Worm (Caenorhabditis elegans) whole organism, L3 larva: ENCODE data around the gene clec-66.
A peak's percentile ranks its signal among the peaks of the same experiment; 100 is the strongest.

Experiments used
- R02D3.7 ChIP-seq: fragments of 150-350 bp; optimal IDR thresholded peaks from 2 replicates; lab custom pipeline; 2014; ENCODE audit warnings: missing biosample characterization, missing genetic modification characterization
- ZK546.5 ChIP-seq: sonication (generic microtip); optimal IDR thresholded peaks from 2 replicates; lab custom pipeline; 2017; ENCODE audit warnings: missing biosample characterization, missing genetic modification characterization
- aly-2 ChIP-seq: fragments of 150-350 bp; optimal IDR thresholded peaks from 2 replicates; lab custom pipeline; 2014; ENCODE audit warnings: missing biosample characterization, missing genetic modification characterization
- ama-1 ChIP-seq: fragments of 150-350 bp; optimal IDR thresholded peaks from 2 replicates; lab custom pipeline; 2018
- ceh-82 ChIP-seq: fragments of 150-350 bp; optimal IDR thresholded peaks from 2 replicates; lab custom pipeline; 2014; ENCODE audit warnings: missing biosample characterization, missing genetic modification characterization
- ceh-9 ChIP-seq: sonication (generic microtip); optimal IDR thresholded peaks from 2 replicates; lab custom pipeline; 2018; ENCODE audit warnings: missing biosample characterization, missing genetic modification characterization
- daf-12 ChIP-seq: fragments of 150-350 bp; optimal IDR thresholded peaks from 2 replicates; lab custom pipeline; 2014; ENCODE audit warnings: missing biosample characterization, missing genetic modification reagents, missing genetic modification characterization
- egl-27 ChIP-seq: sonication (generic microtip); optimal IDR thresholded peaks from 4 replicates; lab custom pipeline; 2017; ENCODE audit warnings: missing biosample characterization, missing genetic modification reagents, missing genetic modification characterization
- elt-1 ChIP-seq: fragments of 150-350 bp; optimal IDR thresholded peaks from 2 replicates; lab custom pipeline; 2014; ENCODE audit warnings: missing biosample characterization, missing genetic modification characterization
- elt-2 ChIP-seq: sonication (generic microtip); optimal IDR thresholded peaks from 2 replicates; lab custom pipeline; 2016; ENCODE audit warnings: missing genetic modification reagents, mild to moderate bottlenecking, missing genetic modification characterization, missing compliant biosample characterization
- fkh-10 ChIP-seq: sonication (generic microtip); optimal IDR thresholded peaks from 2 replicates; lab custom pipeline; 2017; ENCODE audit warnings: missing biosample characterization, missing genetic modification reagents, missing genetic modification characterization
- fkh-2 ChIP-seq: fragments of 150-350 bp; optimal IDR thresholded peaks from 2 replicates; lab custom pipeline; 2014; ENCODE audit warnings: missing biosample characterization, missing genetic modification reagents, missing genetic modification characterization
- fos-1 ChIP-seq: fragments of 150-350 bp; optimal IDR thresholded peaks from 2 replicates; lab custom pipeline; 2014; ENCODE audit warnings: missing biosample characterization, missing genetic modification characterization
- hmg-11 ChIP-seq: sonication (generic microtip); optimal IDR thresholded peaks from 2 replicates; lab custom pipeline; 2016; ENCODE audit warnings: missing genetic modification characterization, missing compliant biosample characterization
- jun-1 ChIP-seq: fragments of 150-350 bp; optimal IDR thresholded peaks from 2 replicates; lab custom pipeline; 2014; ENCODE audit warnings: missing biosample characterization, missing genetic modification reagents, missing genetic modification characterization
- lin-15B ChIP-seq: fragments of 150-350 bp; optimal IDR thresholded peaks from 2 replicates; lab custom pipeline; 2014; ENCODE audit warnings: missing biosample characterization, missing genetic modification characterization
- lsy-12 ChIP-seq: sonication (generic microtip); optimal IDR thresholded peaks from 2 replicates; lab custom pipeline; 2016; ENCODE audit warnings: mild to moderate bottlenecking, missing genetic modification characterization, missing compliant biosample characterization
- mdl-1 ChIP-seq: fragments of 150-350 bp; optimal IDR thresholded peaks from 2 replicates; lab custom pipeline; 2014; ENCODE audit warnings: missing biosample characterization, missing genetic modification characterization
- mml-1 ChIP-seq: fragments of 150-350 bp; sonication (generic microtip); optimal IDR thresholded peaks from 3 replicates; lab custom pipeline; 2014; ENCODE audit warnings: missing biosample characterization, missing genetic modification characterization
- nfya-1 ChIP-seq: sonication (generic microtip); optimal IDR thresholded peaks from 2 replicates; lab custom pipeline; 2017; ENCODE audit warnings: missing genetic modification characterization, mild to moderate bottlenecking, missing compliant biosample characterization, antibody characterized with exemption, moderate library complexity; ENCODE audit not compliant: insufficient read depth
- nhr-11 ChIP-seq: fragments of 150-350 bp; optimal IDR thresholded peaks from 2 replicates; lab custom pipeline; 2014; ENCODE audit warnings: missing biosample characterization, missing genetic modification characterization
- nhr-12 ChIP-seq: fragments of 150-350 bp; optimal IDR thresholded peaks from 2 replicates; lab custom pipeline; 2014; ENCODE audit warnings: missing biosample characterization, missing genetic modification characterization
- nhr-23 ChIP-seq: fragments of 150-350 bp; optimal IDR thresholded peaks from 2 replicates; lab custom pipeline; 2014; ENCODE audit warnings: missing biosample characterization, missing genetic modification reagents, missing genetic modification characterization
- nhr-237 ChIP-seq: fragments of 150-350 bp; optimal IDR thresholded peaks from 2 replicates; lab custom pipeline; 2014; ENCODE audit warnings: missing biosample characterization, missing genetic modification characterization
- nhr-25 ChIP-seq: sonication (generic microtip); optimal IDR thresholded peaks from 2 replicates; lab custom pipeline; 2017; ENCODE audit warnings: missing biosample characterization, missing genetic modification characterization
- nhr-43 ChIP-seq: sonication (generic microtip); optimal IDR thresholded peaks from 2 replicates; lab custom pipeline; 2016; ENCODE audit warnings: mild to moderate bottlenecking, missing genetic modification characterization, missing compliant biosample characterization; ENCODE audit not compliant: poor library complexity, severe bottlenecking
- nhr-67 ChIP-seq: fragments of 150-350 bp; optimal IDR thresholded peaks from 2 replicates; lab custom pipeline; 2014; ENCODE audit warnings: missing biosample characterization, missing genetic modification characterization
- nhr-76 ChIP-seq: fragments of 150-350 bp; sonication (generic microtip); optimal IDR thresholded peaks from 5 replicates; lab custom pipeline; 2014; ENCODE audit warnings: missing biosample characterization, missing genetic modification characterization
- nhr-77 ChIP-seq: fragments of 150-350 bp; optimal IDR thresholded peaks from 2 replicates; lab custom pipeline; 2014; ENCODE audit warnings: missing biosample characterization, missing genetic modification characterization
- pha-4 ChIP-seq: fragments of 150-350 bp; optimal IDR thresholded peaks from 2 replicates; lab custom pipeline; 2014; ENCODE audit warnings: missing biosample characterization, missing genetic modification reagents, missing genetic modification characterization
- pqm-1 ChIP-seq: fragments of 150-350 bp; optimal IDR thresholded peaks from 2 replicates; lab custom pipeline; 2017; ENCODE audit warnings: missing biosample characterization, missing genetic modification characterization, inconsistent platforms
- sea-2 ChIP-seq: fragments of 150-350 bp; sonication (generic microtip); optimal IDR thresholded peaks from 4 replicates; lab custom pipeline; 2014; ENCODE audit warnings: missing biosample characterization, missing genetic modification reagents, missing genetic modification characterization
- skn-1 ChIP-seq: fragments of 150-350 bp; optimal IDR thresholded peaks from 2 replicates; lab custom pipeline; 2014; ENCODE audit warnings: missing biosample characterization, missing genetic modification characterization
- snpc-4 ChIP-seq: fragments of 150-350 bp; optimal IDR thresholded peaks from 2 replicates; lab custom pipeline; 2014; ENCODE audit warnings: missing biosample characterization, missing genetic modification characterization
- tbx-2 ChIP-seq: sonication (generic microtip); optimal IDR thresholded peaks from 2 replicates; lab custom pipeline; 2016; ENCODE audit warnings: mild to moderate bottlenecking, missing genetic modification characterization, missing compliant biosample characterization
- unc-39 ChIP-seq: sonication (generic microtip); optimal IDR thresholded peaks from 4 replicates; lab custom pipeline; 2017; ENCODE audit warnings: missing biosample characterization, missing genetic modification characterization
- unc-62 ChIP-seq: fragments of 150-350 bp; sonication (generic microtip); optimal IDR thresholded peaks from 4 replicates; lab custom pipeline; 2014; ENCODE audit warnings: missing biosample characterization, missing genetic modification reagents, missing genetic modification characterization
- zag-1 ChIP-seq: fragments of 150-350 bp; optimal IDR thresholded peaks from 2 replicates; lab custom pipeline; 2014; ENCODE audit warnings: missing biosample characterization, missing genetic modification characterization
- ztf-11 ChIP-seq: fragments of 150-350 bp; optimal IDR thresholded peaks from 2 replicates; lab custom pipeline; 2014; ENCODE audit warnings: missing biosample characterization, missing genetic modification characterization
- ztf-4 ChIP-seq: fragments of 150-350 bp; optimal IDR thresholded peaks from 2 replicates; lab custom pipeline; 2014; ENCODE audit warnings: missing biosample characterization, missing genetic modification characterization

Gene clec-66

ce11 chrII:12897942-12898341, 6.3 kb upstream of the clec-66 start, which contains the start of gene clec-64:
Gene clec-64, plus strand, starts transcription at chrII:12898242.
- TF ChIP-seq ztf-4 (tag; lab: Kevin White, UChicago): no peak
- no peak for TF ChIP-seq lsy-12
- no peak for TF ChIP-seq nhr-43 (tag; lab: Kevin White, UChicago)
- TF ChIP-seq nhr-11 (tag; lab: Kevin White, UChicago): no peak
- TF ChIP-seq fkh-2 (tag; lab: Kevin White, UChicago): no peak
- TF ChIP-seq nfya-1 (tag; lab: Kevin White, UChicago): no peak
- TF ChIP-seq elt-2 (tag; lab: Kevin White, UChicago): peak; percentile 31
- no peak for TF ChIP-seq unc-62 (GFP tag; lab: Kevin White, UChicago)
- TF ChIP-seq, all 47 proteins: peak for 1

- TF ChIP-seq pha-4 (tag; lab: Kevin White, UChicago) (peak; percentile 11), elt-2 (tag; lab: Kevin White, UChicago) (peak; percentile 36), pqm-1 (peak; percentile 2), ZK546.5 (tag; lab: Kevin White, UChicago) (no peak), tbx-2 (tag; lab: Kevin White, UChicago) (no peak), ceh-82 (tag; lab: Kevin White, UChicago) (no peak), nfya-1 (tag; lab: Kevin White, UChicago) (no peak)
These were observed 3.2 kb upstream of the clec-66 start, which contains the start of gene clec-65 for ce11 chrII:12901025-12901424. Gene clec-65, plus strand, starts transcription at chrII:12901325.

ce11 chrII:12907070-12907469, 2.9 kb downstream of the clec-66 start, which contains the start of gene nspb-11:
Gene nspb-11, plus strand, starts transcription at chrII:12907370.
- TF ChIP-seq nhr-11 (tag; lab: Kevin White, UChicago): no peak
- TF ChIP-seq fkh-10 (GFP tag; lab: Kevin White, UChicago): no peak
- TF ChIP-seq lsy-12: no peak
- no peak for TF ChIP-seq fkh-2 (tag; lab: Kevin White, UChicago)
- TF ChIP-seq ZK546.5 (tag; lab: Kevin White, UChicago): no peak
- TF ChIP-seq nhr-43 (tag; lab: Kevin White, UChicago): no peak
- TF ChIP-seq nfya-1 (tag; lab: Kevin White, UChicago): no peak
- TF ChIP-seq snpc-4 (tag; lab: Kevin White, UChicago): no peak
- TF ChIP-seq lin-15B: no peak
- no peak for TF ChIP-seq ceh-9 (tag; lab: Kevin White, UChicago)
- no peak for TF ChIP-seq unc-62 (GFP tag; lab: Kevin White, UChicago)
- no peak for TF ChIP-seq mml-1 (tag; lab: Kevin White, UChicago)
- TF ChIP-seq R02D3.7: no peak
- TF ChIP-seq fos-1 (tag; lab: Kevin White, UChicago): no peak
- no peak for TF ChIP-seq nhr-76 (tag; lab: Kevin White, UChicago)
- TF ChIP-seq ztf-11 (tag; lab: Kevin White, UChicago): no peak
- no peak for TF ChIP-seq ztf-4 (tag; lab: Kevin White, UChicago)
- no peak for TF ChIP-seq ama-1
- no peak for TF ChIP-seq sea-2 (GFP tag; lab: Kevin White, UChicago)

DNA sequence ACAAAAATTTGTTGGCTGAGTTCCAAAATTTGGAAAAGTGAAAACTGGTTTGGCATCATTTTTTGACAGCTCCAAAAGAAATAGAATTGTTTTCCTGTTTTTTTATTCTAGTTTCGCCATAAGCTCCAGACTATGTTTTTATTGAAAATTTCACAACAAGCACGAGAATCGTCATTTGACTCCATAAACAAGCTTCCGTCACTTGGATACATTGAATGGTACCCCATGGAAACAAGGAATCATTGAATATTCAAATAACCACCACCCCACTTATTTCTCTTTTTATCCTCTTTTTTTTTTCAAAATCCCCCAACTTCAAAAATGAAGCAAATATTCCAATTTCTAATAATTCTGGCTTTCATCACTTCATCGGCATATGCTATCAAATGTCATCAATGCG, 4.6 kb downstream of the clec-66 start, which contains the start of gene ddn-2:
TSS of gene ddn-2 (plus strand) at position 301 of the 400 bp plus-strand sequence.
- TF ChIP-seq elt-1 (tag; lab: Kevin White, UChicago) (no peak), hmg-11 (tag; lab: Kevin White, UChicago) (no peak), nfya-1 (tag; lab: Kevin White, UChicago) (no peak), nhr-67 (no peak), pha-4 (tag; lab: Kevin White, UChicago) (no peak), snpc-4 (tag; lab: Kevin White, UChicago) (no peak), nhr-12 (no peak), nhr-25 (tag; lab: Kevin White, UChicago) (no peak)

DNA sequence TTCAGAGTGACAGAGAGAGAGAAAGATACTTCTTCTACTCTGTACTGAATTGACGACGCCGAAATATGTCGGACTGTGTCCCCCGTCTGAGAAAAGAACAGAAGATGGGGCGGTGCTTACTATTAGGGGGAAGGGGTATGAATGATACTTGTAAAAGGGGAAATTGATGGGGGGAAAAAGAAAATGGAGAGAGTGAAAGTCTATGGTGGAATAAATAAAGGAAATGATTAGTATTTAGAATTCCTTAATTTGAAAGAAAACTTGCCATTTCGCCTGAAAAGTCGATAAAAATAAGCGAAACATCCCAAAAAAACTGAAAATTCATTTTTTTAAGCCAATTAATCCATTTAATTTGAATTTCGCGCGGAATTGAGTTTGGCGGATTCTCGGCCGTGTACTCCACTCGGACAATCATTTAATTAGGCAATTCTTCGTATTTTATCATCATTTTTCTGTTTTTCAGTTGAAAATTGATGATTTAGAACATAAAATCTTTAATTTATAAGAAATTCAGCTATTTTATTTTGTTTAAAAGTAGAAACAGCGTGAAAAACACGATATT, 10.4 kb downstream of the clec-66 start, which contains the start of gene F35C5.12:
TSS of gene F35C5.12 (minus strand) at position 51 of the 562 bp plus-strand sequence.
- no peak for TF ChIP-seq elt-1 (tag; lab: Kevin White, UChicago)
- TF ChIP-seq nfya-1 (tag; lab: Kevin White, UChicago): peak; percentile 39
- TF ChIP-seq ZK546.5 (tag; lab: Kevin White, UChicago): no peak
- no peak for TF ChIP-seq hmg-11 (tag; lab: Kevin White, UChicago)
- peak; percentile 48 for TF ChIP-seq pha-4 (tag; lab: Kevin White, UChicago)
- no peak for TF ChIP-seq fos-1 (tag; lab: Kevin White, UChicago)
- TF ChIP-seq ama-1: no peak
- TF ChIP-seq lin-15B: peak; percentile 6
- TF ChIP-seq egl-27 (tag; lab: Kevin White, UChicago): no peak
- TF ChIP-seq R02D3.7: no peak
- TF ChIP-seq zag-1 (tag; lab: Kevin White, UChicago): no peak
- TF ChIP-seq ztf-4 (tag; lab: Kevin White, UChicago): no peak
- no peak for TF ChIP-seq jun-1 (tag; lab: Kevin White, UChicago)
- no peak for TF ChIP-seq nhr-237
- no peak for TF ChIP-seq unc-62 (GFP tag; lab: Kevin White, UChicago)
- peak; percentile 67 for TF ChIP-seq nhr-23 (tag; lab: Kevin White, UChicago)
- no peak for TF ChIP-seq ceh-82 (tag; lab: Kevin White, UChicago)
- no peak for TF ChIP-seq daf-12
- no peak for TF ChIP-seq aly-2
- peak; percentile 66 for TF ChIP-seq skn-1 (tag; lab: Kevin White, UChicago)
- no peak for TF ChIP-seq nhr-67
- TF ChIP-seq ztf-11 (tag; lab: Kevin White, UChicago): no peak
- TF ChIP-seq mdl-1: no peak
- TF ChIP-seq elt-2 (tag; lab: Kevin White, UChicago): peak; percentile 8
- TF ChIP-seq nhr-43 (tag; lab: Kevin White, UChicago): no peak
- TF ChIP-seq mml-1 (tag; lab: Kevin White, UChicago): no peak
- no peak for TF ChIP-seq unc-39 (tag; lab: Kevin White, UChicago)
- no peak for TF ChIP-seq nhr-77
